Worm (Caenorhabditis elegans) whole organism, midembryonic: ENCODE data around the gene C01C4.2.

Source experiments
- cog-1 ChIP-seq: sonication (generic microtip); optimal IDR thresholded peaks from 2 replicates; lab custom pipeline; 2016; ENCODE audit warnings: missing genetic modification characterization, missing compliant biosample characterization
- klf-2 ChIP-seq: fragments of 200-800 bp; sonication (Bioruptor generic); conservative IDR thresholded peaks from 2 replicates; pipeline ENCODE4 v1.3.6; 2022; ENCODE audit warnings: missing genetic modification reagents, missing genetic modification characterization, missing compliant biosample characterization
- tab-1 ChIP-seq: fragments of 200-800 bp; sonication (Bioruptor generic); IDR thresholded peaks from 2 replicates; pipeline ENCODE4 v1.3.6; 2022; ENCODE audit warnings: missing genetic modification characterization, missing compliant biosample characterization
- ztf-23 ChIP-seq: fragments of 200-800 bp; sonication (Bioruptor generic); IDR thresholded peaks from 2 replicates; pipeline ENCODE4 v1.3.6; 2022; ENCODE audit warnings: missing genetic modification reagents, missing genetic modification characterization, missing compliant biosample characterization

DNA sequence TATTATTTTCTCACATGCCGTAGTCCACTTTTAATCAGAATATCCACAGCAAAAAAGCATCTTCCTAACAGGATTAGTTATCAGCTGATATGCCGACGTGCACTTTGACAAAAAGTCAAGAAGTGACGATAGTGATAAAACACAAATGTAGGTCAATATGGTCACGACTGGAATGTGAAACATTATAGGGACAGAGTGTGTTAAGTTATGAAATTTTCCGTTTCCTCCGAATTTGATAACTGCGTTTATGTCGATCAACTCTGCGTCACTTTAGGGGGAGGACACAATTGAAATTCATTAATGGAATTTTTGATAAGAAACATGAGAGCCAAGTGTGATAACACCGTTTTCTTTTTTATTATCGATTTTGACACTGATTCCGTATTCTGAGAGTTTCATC, 14.1 kb downstream of the C01C4.2 start, which contains the start of gene aex-4:
- TF ChIP-seq ztf-23 (GFP tag; lab: Robert Waterston, UW) (no peak), tab-1 (GFP tag; lab: Robert Waterston, UW) (no peak), klf-2 (GFP tag; lab: Robert Waterston, UW) (no peak), cog-1 (tag; lab: Kevin White, UChicago) (no peak)
